Worm (Caenorhabditis elegans) whole organism, L4/young adult: ENCODE results near the gene ifg-1.
A peak's percentile ranks its signal among the peaks of the same experiment; 100 is the strongest.

Experiments
- W03F9.2 ChIP-seq: fragments of 150-350 bp; optimal IDR thresholded peaks from 2 replicates; lab custom pipeline; 2014; ENCODE audit warnings: missing biosample characterization, missing genetic modification characterization
- dao-5 ChIP-seq: sonication (generic microtip); optimal IDR thresholded peaks from 2 replicates; lab custom pipeline; 2016; ENCODE audit warnings: missing genotype, missing genetic modification characterization, moderate library complexity, missing compliant biosample characterization
- him-1 ChIP-seq: sonication (generic microtip); optimal IDR thresholded peaks from 2 replicates; lab custom pipeline; 2016; ENCODE audit warnings: missing genotype, missing genetic modification reagents, missing genetic modification characterization, missing compliant biosample characterization

Gene ifg-1

ce11 chrII:8216922-8217321 is at the start of gene ifg-1:
Gene ifg-1 (plus strand): TSS chrII:8217222.
- TF ChIP-seq dao-5 (no peak), him-1 (tag; lab: Kevin White, UChicago) (no peak), W03F9.2 (tag; lab: Kevin White, UChicago) (no peak)

- TF ChIP-seq W03F9.2 (tag; lab: Kevin White, UChicago) (no peak), dao-5 (no peak), him-1 (tag; lab: Kevin White, UChicago) (no peak)
These were observed 47.7 kb upstream of the ifg-1 start, which contains the start of gene T05C12.15 for ce11 chrII:8169283-8169682. Gene T05C12.15 (plus strand): TSS chrII:8169583.

- no peak for TF ChIP-seq dao-5
- no peak for TF ChIP-seq W03F9.2 (tag; lab: Kevin White, UChicago)
- TF ChIP-seq him-1 (tag; lab: Kevin White, UChicago), result no peak
These were observed 46.6 kb upstream of the ifg-1 start, which contains the start of gene T05C12.11 for ce11 chrII:8170374-8170773. Gene T05C12.11 (minus strand): TSS chrII:8170474.

ce11 chrII:8173449-8173848 is 43.6 kb upstream of the ifg-1 start, which contains the start of the genes decr-1.3 and T05C12.1:
Gene decr-1.3 (minus strand): TSS chrII:8173549.
Gene T05C12.1 (plus strand): TSS chrII:8173680.
- TF ChIP-seq him-1 (tag; lab: Kevin White, UChicago) (no peak), dao-5 (no peak), W03F9.2 (tag; lab: Kevin White, UChicago) (no peak)

ce11 chrII:8174148-8174547 is 42.9 kb upstream of the ifg-1 start:
- TF ChIP-seq dao-5 (no peak), him-1 (tag; lab: Kevin White, UChicago) (no peak), W03F9.2 (tag; lab: Kevin White, UChicago) (no peak)

- TF ChIP-seq W03F9.2 (tag; lab: Kevin White, UChicago), result no peak
- TF ChIP-seq him-1 (tag; lab: Kevin White, UChicago), result no peak
- TF ChIP-seq dao-5, result no peak
These were observed 39.9 kb upstream of the ifg-1 start, which contains the start of gene acr-14 for ce11 chrII:8177095-8177494. Gene acr-14 (minus strand): TSS chrII:8177195.

- no peak for TF ChIP-seq dao-5
- TF ChIP-seq W03F9.2 (tag; lab: Kevin White, UChicago), result no peak
- no peak for TF ChIP-seq him-1 (tag; lab: Kevin White, UChicago)
These were observed 38.4 kb upstream of the ifg-1 start for ce11 chrII:8178614-8179013.

ce11 chrII:8180281-8180680 is 36.7 kb upstream of the ifg-1 start, which contains the start of gene T05C12.4:
Gene T05C12.4 (minus strand): TSS chrII:8180381.
- no peak for TF ChIP-seq W03F9.2 (tag; lab: Kevin White, UChicago)
- TF ChIP-seq dao-5, result no peak
- no peak for TF ChIP-seq him-1 (tag; lab: Kevin White, UChicago)

ce11 chrII:8181437-8181836 is 35.6 kb upstream of the ifg-1 start, which contains the start of gene dylt-3:
Gene dylt-3 (plus strand): TSS chrII:8181737.
- TF ChIP-seq dao-5 (no peak), him-1 (tag; lab: Kevin White, UChicago) (no peak)

- TF ChIP-seq him-1 (tag; lab: Kevin White, UChicago), result peak; percentile 84
- TF ChIP-seq dao-5, result no peak
- TF ChIP-seq W03F9.2 (tag; lab: Kevin White, UChicago), result peak; percentile 96
These were observed 32.0 kb upstream of the ifg-1 start, which contains the start of the genes mig-5 and cct-1 for ce11 chrII:8185016-8185493. Gene mig-5 (minus strand): TSS chrII:8185023. Gene cct-1 (plus strand): TSS chrII:8185443.

- TF ChIP-seq W03F9.2 (tag; lab: Kevin White, UChicago), result no peak
- no peak for TF ChIP-seq him-1 (tag; lab: Kevin White, UChicago)
- TF ChIP-seq dao-5, result no peak
These were observed 29.5 kb upstream of the ifg-1 start for ce11 chrII:8187516-8187915.

- TF ChIP-seq W03F9.2 (tag; lab: Kevin White, UChicago), result no peak
- TF ChIP-seq dao-5, result no peak
- no peak for TF ChIP-seq him-1 (tag; lab: Kevin White, UChicago)
These were observed 26.6 kb upstream of the ifg-1 start, which contains the start of gene T05C12.8 for ce11 chrII:8190455-8190854. Gene T05C12.8 (minus strand): TSS chrII:8190555.

ce11 chrII:8193126-8193525 is 23.9 kb upstream of the ifg-1 start, which contains the start of gene T05C12.9:
Gene T05C12.9 (minus strand): TSS chrII:8193226.
- TF ChIP-seq him-1 (tag; lab: Kevin White, UChicago), result no peak
- no peak for TF ChIP-seq dao-5
- TF ChIP-seq W03F9.2 (tag; lab: Kevin White, UChicago), result no peak

- TF ChIP-seq him-1 (tag; lab: Kevin White, UChicago), result no peak
- TF ChIP-seq W03F9.2 (tag; lab: Kevin White, UChicago), result no peak
- TF ChIP-seq dao-5, result no peak
These were observed 23.1 kb upstream of the ifg-1 start for ce11 chrII:8193922-8194321.

- no peak for TF ChIP-seq him-1 (tag; lab: Kevin White, UChicago)
- TF ChIP-seq W03F9.2 (tag; lab: Kevin White, UChicago), result no peak
- TF ChIP-seq dao-5, result no peak
These were observed 18.5 kb upstream of the ifg-1 start, which contains the start of gene qua-1 for ce11 chrII:8198503-8198902. Gene qua-1 (plus strand): TSS chrII:8198803.
